Worm (Caenorhabditis elegans) whole organism, young adult: ENCODE results near the gene C29F9.12.

Experiments used
- egl-18 ChIP-seq: fragments of 200-800 bp; sonication (Bioruptor generic); IDR thresholded peaks from 2 replicates; pipeline ENCODE4 v1.3.6; 2022; ENCODE audit warnings: missing genetic modification reagents, missing genetic modification characterization, missing compliant biosample characterization
- ets-4 ChIP-seq: fragments of 200-800 bp; sonication (Bioruptor generic); optimal IDR thresholded peaks from 2 replicates; lab custom pipeline; 2018; ENCODE audit warnings: mild to moderate bottlenecking, missing genetic modification characterization, missing compliant biosample characterization
- lin-26 ChIP-seq: fragments of 200-800 bp; sonication (Bioruptor generic); IDR thresholded peaks from 2 replicates; pipeline ENCODE4 v1.3.6; 2022; ENCODE audit warnings: missing genetic modification reagents, missing genetic modification characterization, missing compliant biosample characterization
- lin-54 ChIP-seq: fragments of 200-800 bp; sonication (Bioruptor generic); optimal IDR thresholded peaks from 2 replicates; lab custom pipeline; 2018; ENCODE audit warnings: mild to moderate bottlenecking, missing genetic modification characterization, missing compliant biosample characterization
- tbp1 ChIP-seq: fragments of 200-800 bp; sonication (Bioruptor generic); optimal IDR thresholded peaks from 2 replicates; lab custom pipeline; 2018; ENCODE audit warnings: mild to moderate bottlenecking, missing genetic modification characterization, missing compliant biosample characterization
- unc-62 ChIP-seq: fragments of 150-350 bp; optimal IDR thresholded peaks from 2 replicates; lab custom pipeline; 2014; ENCODE audit warnings: missing biosample characterization, missing genetic modification reagents, missing genetic modification characterization
- xnd-1 ChIP-seq: sonication (generic microtip); optimal IDR thresholded peaks from 2 replicates; lab custom pipeline; 2016; ENCODE audit warnings: missing genotype, missing genetic modification reagents, missing genetic modification characterization, missing compliant biosample characterization
- ztf-3 ChIP-seq: fragments of 200-800 bp; sonication (Bioruptor generic); optimal IDR thresholded peaks from 2 replicates; lab custom pipeline; 2018; ENCODE audit warnings: mild to moderate bottlenecking, missing genetic modification characterization, missing compliant biosample characterization

- TF ChIP-seq tbp1 (GFP tag; lab: Kevin White, UChicago) = no peak
- TF ChIP-seq lin-26 = no peak
- no peak for TF ChIP-seq egl-18 (GFP tag; lab: Robert Waterston, UW)
- TF ChIP-seq ets-4 (GFP tag; lab: Kevin White, UChicago) = no peak
- TF ChIP-seq xnd-1 (tag; lab: Kevin White, UChicago) = no peak
- no peak for TF ChIP-seq lin-54 (GFP tag; lab: Kevin White, UChicago)
- no peak for TF ChIP-seq ztf-3 (GFP tag; lab: Kevin White, UChicago)
- no peak for TF ChIP-seq unc-62
Observed at ce11 chrIII:117210-117609, 4.6 kb downstream of the C29F9.12 start, which contains the start of gene C29F9.5.
